Worm (Caenorhabditis elegans): ENCODE results near the gene cyp-35A1.

ce11 chrV:7369578-7369977 is 8.0 kb upstream of the cyp-35A1 start, which contains the start of gene srj-14:
- TF ChIP-seq dao-5 (tag; optimal IDR thresholded peaks at IDR 0.05) (no peak), him-1 (tag; optimal IDR thresholded peaks at IDR 0.05) (no peak), W03F9.2 (tag; optimal IDR thresholded peaks at IDR 0.05) (no peak)

Data from whole organism, L4/young adult.